Worm (Caenorhabditis elegans) whole organism, L4/young adult: ENCODE measurements around the gene F10D2.10.

Source experiments
- W03F9.2 ChIP-seq: fragments of 150-350 bp; optimal IDR thresholded peaks from 2 replicates; lab custom pipeline; 2014; ENCODE audit warnings: missing biosample characterization, missing genetic modification characterization
- dao-5 ChIP-seq: sonication (generic microtip); optimal IDR thresholded peaks from 2 replicates; lab custom pipeline; 2016; ENCODE audit warnings: missing genotype, missing genetic modification characterization, moderate library complexity, missing compliant biosample characterization

DNA sequence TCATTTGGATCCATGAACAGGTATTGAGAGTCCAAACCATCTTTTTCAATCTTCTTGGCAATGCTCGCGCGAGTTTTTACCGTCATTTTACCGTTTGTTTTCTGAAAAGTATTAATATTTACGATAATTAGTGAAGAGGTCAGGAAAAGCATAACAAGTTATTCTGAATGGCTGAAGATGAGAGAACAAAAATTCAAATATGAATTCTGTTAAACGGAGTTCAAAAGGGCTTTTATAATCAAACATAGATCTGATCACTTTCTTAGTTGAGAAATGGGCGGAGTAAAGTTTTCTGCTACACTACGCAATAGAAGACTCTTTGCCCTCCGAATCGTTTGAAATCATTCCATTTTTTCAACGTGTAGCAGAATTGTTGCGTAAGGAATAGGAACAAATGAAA is 2.9 kb downstream of the F10D2.10 start, which contains the start of gene fat-7:
- TF ChIP-seq W03F9.2 (no peak), dao-5 (tag; lab: Kevin White, UChicago) (no peak)
